Worm (Caenorhabditis elegans): ENCODE results near the gene C39E9.7.

The C39E9.7 gene

DNA sequence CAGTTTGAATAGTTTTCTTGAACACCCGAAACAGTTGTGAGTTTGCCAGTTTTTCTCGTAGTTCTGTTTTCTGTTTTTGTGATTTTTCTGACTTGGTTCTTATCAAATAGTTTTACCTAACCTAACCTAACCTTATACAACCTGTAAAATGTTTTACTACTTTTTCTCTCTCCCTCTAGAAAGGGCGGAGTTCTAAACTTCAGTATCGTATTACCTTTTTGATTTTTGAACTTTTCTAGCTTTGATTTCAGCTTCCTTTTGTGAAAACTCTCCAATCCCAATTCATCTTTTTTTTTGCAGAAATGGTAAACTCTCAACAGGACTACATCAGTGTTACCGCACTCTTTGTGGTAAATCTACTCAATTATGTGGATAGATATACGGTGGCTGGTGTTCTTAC, 10.2 kb upstream of the C39E9.7 start, which contains the start of gene spin-2:
Gene spin-2 (plus strand): TSS at position 301 of the 400 bp plus-strand sequence.
- TF ChIP-seq elt-3 (tag; optimal IDR thresholded peaks at IDR 0.05) (no peak), R02D3.7 (tag; optimal IDR thresholded peaks at IDR 0.05) (no peak), mbf-1 (tag; optimal IDR thresholded peaks at IDR 0.05) (no peak)

DNA sequence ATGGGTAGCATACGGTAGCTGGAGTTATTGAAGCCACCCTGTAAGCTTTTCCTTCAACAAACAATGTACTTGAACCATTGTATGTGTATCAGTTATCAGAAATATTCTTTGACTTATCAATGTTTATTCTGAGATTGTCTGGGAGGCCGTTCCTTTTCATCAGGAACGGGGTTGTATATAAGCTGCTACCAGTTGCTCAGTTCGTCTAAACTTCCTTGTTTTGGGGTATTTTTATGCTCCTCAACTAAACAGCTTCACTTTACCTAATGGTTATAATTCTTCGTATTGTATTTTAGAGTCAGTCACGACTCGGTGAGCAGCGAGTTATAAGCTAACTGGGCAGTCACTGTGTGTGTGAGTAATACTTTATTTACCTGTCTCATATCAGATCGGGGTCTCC, 9.2 kb upstream of the C39E9.7 start:
- TF ChIP-seq gmeb-1 (tag; optimal IDR thresholded peaks at IDR 0.05) = no peak
- no peak for TF ChIP-seq unc-62 (GFP tag; optimal IDR thresholded peaks at IDR 0.05)
- TF ChIP-seq skn-1 (tag; optimal IDR thresholded peaks at IDR 0.05) = no peak
- TF ChIP-seq nhr-23 (tag; optimal IDR thresholded peaks at IDR 0.05) = no peak
- TF ChIP-seq ama-1 (optimal IDR thresholded peaks at IDR 0.05) = no peak
- TF ChIP-seq nhr-77 (tag; optimal IDR thresholded peaks at IDR 0.05) = no peak
- no peak for TF ChIP-seq ZK546.5 (tag; optimal IDR thresholded peaks at IDR 0.05)
- no peak for TF ChIP-seq alr-1 (tag; optimal IDR thresholded peaks at IDR 0.05)
- no peak for TF ChIP-seq ztf-11 (tag; optimal IDR thresholded peaks at IDR 0.05)
- no peak for TF ChIP-seq egl-27 (tag; optimal IDR thresholded peaks at IDR 0.05)
- no peak for TF ChIP-seq ztf-1 (GFP tag; conservative IDR thresholded peaks at IDR 0.05)
- no peak for TF ChIP-seq R02D3.7 (tag; optimal IDR thresholded peaks at IDR 0.05)
- TF ChIP-seq sma-3 (GFP tag; optimal IDR thresholded peaks at IDR 0.05) = no peak
- TF ChIP-seq unc-55 (GFP tag; optimal IDR thresholded peaks at IDR 0.05) = no peak
- no peak for TF ChIP-seq Y55F3AM.14 (GFP tag; optimal IDR thresholded peaks at IDR 0.05)
- no peak for TF ChIP-seq blmp-1 (tag; optimal IDR thresholded peaks at IDR 0.05; ENCODE audit: insufficient read depth)

DNA sequence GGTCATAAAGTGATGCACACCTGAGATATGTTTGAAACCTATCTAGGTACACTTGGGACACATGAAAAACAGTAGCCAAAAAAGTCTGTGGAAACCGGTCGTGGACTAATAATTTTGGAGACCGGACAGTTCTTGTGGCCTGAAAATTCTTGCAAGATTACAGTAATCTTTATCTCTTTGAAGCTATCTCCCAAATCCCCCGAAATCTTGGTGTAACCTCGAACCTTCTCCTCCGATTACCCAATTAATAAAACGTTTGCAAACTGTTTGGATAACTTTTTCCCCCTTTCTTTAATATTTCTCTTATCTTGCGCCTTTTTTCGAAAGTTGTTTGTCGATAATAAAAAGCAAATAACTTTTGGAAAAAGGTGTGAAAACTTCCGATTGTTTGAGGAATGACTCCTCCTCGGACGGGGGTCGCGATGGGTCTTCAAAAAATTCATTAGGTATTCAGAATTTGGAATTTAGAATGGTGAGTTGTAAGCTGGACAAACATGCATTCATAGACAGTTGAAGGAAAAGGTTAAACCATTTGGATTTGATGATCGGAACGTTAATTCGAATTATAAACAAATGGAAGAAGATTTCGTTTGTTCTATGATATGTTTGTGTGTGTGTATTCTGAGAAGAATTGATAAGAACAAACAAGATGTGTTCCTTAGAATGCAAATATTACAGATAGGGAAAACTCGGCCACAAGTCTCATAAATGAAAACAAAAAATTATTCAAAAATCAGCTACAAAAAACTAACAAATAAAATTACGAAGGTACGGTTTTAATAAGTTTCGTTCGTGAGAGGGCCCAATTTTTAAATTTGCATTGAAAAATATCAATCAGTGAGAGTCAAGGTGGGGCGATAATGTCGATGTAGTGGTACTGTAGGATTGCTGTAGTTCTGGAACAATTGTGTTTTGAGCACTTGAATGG, 6.6 kb upstream of the C39E9.7 start:
- TF ChIP-seq sma-3 (GFP tag; optimal IDR thresholded peaks at IDR 0.05) = peak; percentile 66
- no peak for TF ChIP-seq R02D3.7 (tag; optimal IDR thresholded peaks at IDR 0.05)
- no peak for TF ChIP-seq elt-3 (tag; optimal IDR thresholded peaks at IDR 0.05)
- TF ChIP-seq peb-1 (tag; optimal IDR thresholded peaks at IDR 0.05) = no peak
- TF ChIP-seq nhr-25 (tag; optimal IDR thresholded peaks at IDR 0.05) = peak; percentile 92
- no peak for TF ChIP-seq lin-11 (tag; optimal IDR thresholded peaks at IDR 0.05)
- TF ChIP-seq ama-1 (optimal IDR thresholded peaks at IDR 0.05) = peak; percentile 22
- peak; percentile 12 for TF ChIP-seq nhr-6 (tag; optimal IDR thresholded peaks at IDR 0.05)
- TF ChIP-seq ztf-4 (tag; optimal IDR thresholded peaks at IDR 0.05) = peak; percentile 77
- TF ChIP-seq ztf-1 (GFP tag; conservative IDR thresholded peaks at IDR 0.05) = no peak
- no peak for TF ChIP-seq unc-39 (tag; optimal IDR thresholded peaks at IDR 0.05)
- TF ChIP-seq nhr-21 (tag; optimal IDR thresholded peaks at IDR 0.05) = no peak
- TF ChIP-seq F13H6.1 (tag; optimal IDR thresholded peaks at IDR 0.05) = peak; percentile 17
- TF ChIP-seq lin-13 (GFP tag; optimal IDR thresholded peaks at IDR 0.05) = no peak
- no peak for TF ChIP-seq dmd-4 (tag; optimal IDR thresholded peaks at IDR 0.05)

DNA sequence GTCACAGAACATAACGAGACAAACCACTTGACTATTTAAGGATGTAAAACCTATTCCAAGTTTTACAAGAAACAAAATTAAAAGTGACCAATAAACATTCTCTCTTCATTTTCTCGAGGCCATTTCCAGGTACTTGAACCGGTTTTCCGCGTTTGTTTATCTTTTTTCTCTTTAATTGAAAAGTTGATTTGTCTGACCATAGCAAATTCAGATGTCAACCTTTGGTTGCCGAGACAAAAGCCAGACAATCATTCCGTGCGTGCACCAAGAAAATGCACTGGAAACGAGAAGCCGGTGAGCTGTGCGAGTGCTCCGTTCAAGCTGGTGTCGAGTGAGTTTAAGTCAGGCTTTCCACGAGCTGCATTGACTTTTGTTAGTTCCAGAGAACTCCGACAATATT, 5.6 kb upstream of the C39E9.7 start:
- TF ChIP-seq nhr-129 (tag; optimal IDR thresholded peaks at IDR 0.05) (peak; percentile 38), nhr-25 (tag; optimal IDR thresholded peaks at IDR 0.05) (peak; percentile 19), ZK546.5 (tag; optimal IDR thresholded peaks at IDR 0.05) (no peak), R02D3.7 (tag; optimal IDR thresholded peaks at IDR 0.05) (no peak), gmeb-1 (tag; optimal IDR thresholded peaks at IDR 0.05) (no peak), lin-39 (tag; optimal IDR thresholded peaks at IDR 0.05) (no peak), nhr-237 (tag; optimal IDR thresholded peaks at IDR 0.05) (no peak), crh-2 (tag; optimal IDR thresholded peaks at IDR 0.05) (no peak), Y55F3AM.14 (GFP tag; optimal IDR thresholded peaks at IDR 0.05) (no peak), sma-3 (GFP tag; optimal IDR thresholded peaks at IDR 0.05) (no peak), nhr-12 (tag; optimal IDR thresholded peaks at IDR 0.05) (no peak), elt-1 (tag; optimal IDR thresholded peaks at IDR 0.05) (no peak), nhr-10 (tag; optimal IDR thresholded peaks at IDR 0.05) (no peak), ztf-4 (tag; optimal IDR thresholded peaks at IDR 0.05) (no peak), C34F6.9 (tag; optimal IDR thresholded peaks at IDR 0.05) (no peak), nhr-21 (tag; optimal IDR thresholded peaks at IDR 0.05) (no peak), lin-13 (GFP tag; optimal IDR thresholded peaks at IDR 0.05) (no peak), skn-1 (tag; optimal IDR thresholded peaks at IDR 0.05) (no peak), F13H6.1 (tag; optimal IDR thresholded peaks at IDR 0.05) (no peak), sem-4 (tag; optimal IDR thresholded peaks at IDR 0.05) (peak; percentile 10), ama-1 (optimal IDR thresholded peaks at IDR 0.05) (no peak), nhr-6 (tag; optimal IDR thresholded peaks at IDR 0.05) (no peak), ceh-82 (tag; optimal IDR thresholded peaks at IDR 0.05) (no peak)
